Fruit fly (Drosophila melanogaster) whole organism, embryonic: ENCODE data around the gene Lerp.
A peak's percentile ranks its signal among the peaks of the same experiment; 100 is the strongest.

Experiments
- Ada2b ChIP-seq: fragments of 200-800 bp; sonication (Bioruptor generic); IDR thresholded peaks from 2 replicates; pipeline ENCODE4 v1.3.6; 2022; ENCODE audit warnings: missing biosample characterization, missing genetic modification characterization
- Asciz ChIP-seq: fragments of 200-800 bp; sonication (Bioruptor generic); optimal IDR thresholded peaks from 2 replicates; lab custom pipeline; 2017; ENCODE audit warnings: missing biosample characterization, mild to moderate bottlenecking, missing genetic modification characterization, missing genetic modification reagents
- CG10959 ChIP-seq: fragments of 200-800 bp; sonication (Bioruptor generic); IDR thresholded peaks from 2 replicates; pipeline ENCODE4 v1.3.6; 2022; ENCODE audit warnings: missing biosample characterization, missing genetic modification characterization
- CG11398 ChIP-seq: fragments of 200-800 bp; sonication (Bioruptor generic); optimal IDR thresholded peaks from 2 replicates; lab custom pipeline; 2016; ENCODE audit warnings: missing biosample characterization, missing genetic modification characterization
- CG11723 ChIP-seq: fragments of 200-800 bp; sonication (Bioruptor generic); optimal IDR thresholded peaks from 2 replicates; lab custom pipeline; 2017; ENCODE audit warnings: missing biosample characterization, mild to moderate bottlenecking, missing genetic modification characterization
- CG12391 ChIP-seq: fragments of 200-800 bp; sonication (Bioruptor generic); optimal IDR thresholded peaks from 3 replicates; lab custom pipeline; 2018; ENCODE audit warnings: missing biosample characterization, mild to moderate bottlenecking, missing genetic modification characterization, moderate library complexity
- CG14014 ChIP-seq: fragments of 200-800 bp; sonication (Bioruptor generic); IDR thresholded peaks from 2 replicates; pipeline ENCODE4 v1.3.6; 2022; ENCODE audit warnings: missing biosample characterization, missing genetic modification characterization
- CG15514 ChIP-seq: fragments of 200-800 bp; sonication (Bioruptor generic); optimal IDR thresholded peaks from 3 replicates; lab custom pipeline; 2017; ENCODE audit warnings: missing biosample characterization, missing genetic modification characterization, mild to moderate bottlenecking, moderate library complexity, missing genetic modification reagents
- CG15601 ChIP-seq: fragments of 200-800 bp; sonication (Bioruptor generic); optimal IDR thresholded peaks from 3 replicates; lab custom pipeline; 2019; ENCODE audit warnings: missing biosample characterization, mild to moderate bottlenecking, missing genetic modification characterization, moderate library complexity
- CG15696 ChIP-seq: fragments of 200-800 bp; sonication (Bioruptor generic); optimal IDR thresholded peaks from 2 replicates; lab custom pipeline; 2019; ENCODE audit warnings: missing biosample characterization, mild to moderate bottlenecking, missing genetic modification characterization, moderate library complexity
- CG16813 ChIP-seq: fragments of 200-800 bp; sonication (Bioruptor generic); IDR thresholded peaks from 3 replicates; pipeline ENCODE4 v1.3.6; 2022; ENCODE audit warnings: missing biosample characterization, missing genetic modification characterization; ENCODE audit not compliant: partially characterized antibody
- CG17568 ChIP-seq: fragments of 200-800 bp; sonication (Bioruptor generic); optimal IDR thresholded peaks from 2 replicates; lab custom pipeline; 2018; ENCODE audit warnings: missing biosample characterization, mild to moderate bottlenecking, missing genetic modification characterization, moderate library complexity
- CG18599 ChIP-seq: fragments of 200-800 bp; sonication (Bioruptor generic); optimal IDR thresholded peaks from 3 replicates; lab custom pipeline; 2017; ENCODE audit warnings: missing biosample characterization, missing genetic modification characterization, mild to moderate bottlenecking, moderate library complexity, missing genetic modification reagents
- CG2129 ChIP-seq: fragments of 200-800 bp; sonication (Bioruptor generic); IDR thresholded peaks from 2 replicates; pipeline ENCODE4 v1.3.6; 2022; ENCODE audit warnings: missing biosample characterization, missing genetic modification characterization; ENCODE audit not compliant: partially characterized antibody
- CG4424 ChIP-seq: fragments of 200-800 bp; sonication (Bioruptor generic); optimal IDR thresholded peaks from 3 replicates; lab custom pipeline; 2016; ENCODE audit warnings: missing biosample characterization, missing genetic modification characterization
- CG6689 ChIP-seq: fragments of 200-800 bp; sonication (Bioruptor generic); IDR thresholded peaks from 2 replicates; pipeline ENCODE4 v1.3.6; 2022; ENCODE audit warnings: missing biosample characterization, missing genetic modification characterization
- CG7271 ChIP-seq: fragments of 200-800 bp; sonication (Bioruptor generic); optimal IDR thresholded peaks from 2 replicates; lab custom pipeline; 2018; ENCODE audit warnings: missing biosample characterization, mild to moderate bottlenecking, missing genetic modification characterization, moderate library complexity
- CG7357 ChIP-seq: fragments of 200-800 bp; sonication (Bioruptor generic); IDR thresholded peaks from 3 replicates; pipeline ENCODE4 v1.3.6; 2022; ENCODE audit warnings: missing biosample characterization, missing genetic modification characterization
- Dad ChIP-seq: fragments of 200-800 bp; sonication (Bioruptor generic); optimal IDR thresholded peaks from 3 replicates; lab custom pipeline; 2016; ENCODE audit warnings: missing biosample characterization, missing genetic modification characterization
- H2.0 ChIP-seq: fragments of 200-800 bp; sonication (Bioruptor generic); IDR thresholded peaks from 2 replicates; pipeline ENCODE4 v1.3.6; 2022; ENCODE audit warnings: missing biosample characterization, missing genetic modification characterization
- HLH54F ChIP-seq: fragments of 200-800 bp; sonication (Bioruptor generic); optimal IDR thresholded peaks from 3 replicates; lab custom pipeline; 2016; ENCODE audit warnings: missing biosample characterization, missing genetic modification characterization
- Hr39 ChIP-seq: fragments of >200 bp; optimal IDR thresholded peaks from 2 replicates; lab custom pipeline; 2017
- Hr78 ChIP-seq, 2 experiments: fragments of 200-800 bp in 1 of 2; fragments of >200 bp in 1 of 2; sonication (Bioruptor generic) in 1 of 2; optimal IDR thresholded peaks; 2 replicates each; lab custom pipeline; 2017 to 2019; ENCODE audit warnings: missing biosample characterization in 2 of 2, missing genetic modification characterization in 2 of 2, mild to moderate bottlenecking in 1 of 2, moderate library complexity in 1 of 2
- MBD-R2 ChIP-seq: fragments of 200-800 bp; sonication (Bioruptor generic); IDR thresholded peaks from 2 replicates; pipeline ENCODE4 v1.3.6; 2022; ENCODE audit warnings: missing biosample characterization, missing genetic modification characterization
- NFAT ChIP-seq: fragments of 200-800 bp; sonication (Bioruptor generic); IDR thresholded peaks from 2 replicates; pipeline ENCODE4 v1.3.6; 2022; ENCODE audit warnings: missing biosample characterization, missing genetic modification characterization
- Six4 ChIP-seq: fragments of 200-800 bp; sonication (Bioruptor generic); optimal IDR thresholded peaks from 2 replicates; lab custom pipeline; 2016; ENCODE audit warnings: missing biosample characterization, missing genetic modification characterization
- Sox100B ChIP-seq: fragments of 200-800 bp; sonication (Bioruptor generic); optimal IDR thresholded peaks from 3 replicates; lab custom pipeline; 2018; ENCODE audit warnings: missing biosample characterization, mild to moderate bottlenecking, missing genetic modification characterization
- Sox102F ChIP-seq: fragments of 200-800 bp; sonication (Bioruptor generic); optimal IDR thresholded peaks from 2 replicates; lab custom pipeline; 2018; ENCODE audit warnings: missing biosample characterization, mild to moderate bottlenecking, missing genetic modification characterization, moderate library complexity
- Spps ChIP-seq: fragments of 200-800 bp; sonication (Bioruptor generic); optimal IDR thresholded peaks from 2 replicates; lab custom pipeline; 2018; ENCODE audit warnings: missing biosample characterization, mild to moderate bottlenecking, missing genetic modification characterization
- ap ChIP-seq: fragments of 200-800 bp; sonication (Bioruptor generic); IDR thresholded peaks from 2 replicates; pipeline ENCODE4 v1.3.6; 2022; ENCODE audit warnings: missing biosample characterization, missing genetic modification characterization
- az2 ChIP-seq: fragments of 200-800 bp; sonication (Bioruptor generic); optimal IDR thresholded peaks from 3 replicates; lab custom pipeline; 2016; ENCODE audit warnings: missing biosample characterization, missing genetic modification characterization
- bcd ChIP-seq: fragments of 200-800 bp; sonication (Bioruptor generic); optimal IDR thresholded peaks from 2 replicates; lab custom pipeline; 2017; ENCODE audit warnings: missing biosample characterization, mild to moderate bottlenecking, missing genetic modification characterization
- chif ChIP-seq, 2 experiments: fragments of 200-800 bp; sonication (Bioruptor generic); optimal IDR thresholded peaks; 3 replicates each; lab custom pipeline; 2016; ENCODE audit warnings: missing biosample characterization in 2 of 2, missing genetic modification characterization in 2 of 2
- corto ChIP-seq: fragments of 200-800 bp; sonication (Bioruptor generic); optimal IDR thresholded peaks from 2 replicates; lab custom pipeline; 2016; ENCODE audit warnings: missing biosample characterization, mild to moderate bottlenecking, missing genetic modification characterization, moderate library complexity
- da ChIP-seq: fragments of 200-800 bp; sonication (Bioruptor generic); optimal IDR thresholded peaks from 2 replicates; lab custom pipeline; 2016; ENCODE audit warnings: missing biosample characterization, missing genetic modification characterization
- fu2 ChIP-seq: fragments of 200-800 bp; sonication (Bioruptor generic); optimal IDR thresholded peaks from 2 replicates; lab custom pipeline; 2016; ENCODE audit warnings: missing biosample characterization, missing genetic modification characterization
- gce ChIP-seq: fragments of 200-800 bp; sonication (Bioruptor generic); IDR thresholded peaks from 3 replicates; pipeline ENCODE4 v1.3.6; 2022; ENCODE audit warnings: missing biosample characterization, missing genetic modification characterization
- gcm ChIP-seq: fragments of 200-800 bp; sonication (Bioruptor generic); optimal IDR thresholded peaks from 2 replicates; lab custom pipeline; 2019; ENCODE audit warnings: missing biosample characterization, mild to moderate bottlenecking, missing genetic modification characterization, moderate library complexity
- gem ChIP-seq: fragments of 200-800 bp; sonication (Bioruptor generic); optimal IDR thresholded peaks from 2 replicates; lab custom pipeline; 2019; ENCODE audit warnings: missing biosample characterization, mild to moderate bottlenecking, missing genetic modification characterization, moderate library complexity
- gt ChIP-seq: fragments of 200-800 bp; sonication (Bioruptor generic); IDR thresholded peaks from 2 replicates; pipeline ENCODE4 v1.3.6; 2022; ENCODE audit warnings: missing biosample characterization, missing genetic modification characterization
- jing ChIP-seq: fragments of 200-800 bp; sonication (Bioruptor generic); optimal IDR thresholded peaks from 2 replicates; lab custom pipeline; 2018; ENCODE audit warnings: missing biosample characterization, mild to moderate bottlenecking, missing genetic modification characterization
- peb ChIP-seq: fragments of 200-800 bp; sonication (Bioruptor generic); IDR thresholded peaks from 2 replicates; pipeline ENCODE4 v1.3.6; 2022; ENCODE audit warnings: missing biosample characterization, missing genetic modification characterization
- phol ChIP-seq: fragments of 200-800 bp; sonication (Bioruptor generic); optimal IDR thresholded peaks from 3 replicates; lab custom pipeline; 2018; ENCODE audit warnings: missing biosample characterization, mild to moderate bottlenecking, missing genetic modification characterization, moderate library complexity
- psq ChIP-seq: fragments of 200-800 bp; sonication (Bioruptor generic); optimal IDR thresholded peaks from 2 replicates; lab custom pipeline; 2017; ENCODE audit warnings: missing biosample characterization, missing genetic modification characterization
- rib ChIP-seq: fragments of 200-800 bp; sonication (Bioruptor generic); IDR thresholded peaks from 2 replicates; pipeline ENCODE4 v1.3.6; 2022; ENCODE audit warnings: missing biosample characterization, missing genetic modification characterization
- ro ChIP-seq: fragments of 200-800 bp; sonication (Bioruptor generic); IDR thresholded peaks from 2 replicates; pipeline ENCODE4 v1.3.6; 2022; ENCODE audit warnings: missing biosample characterization, missing genetic modification characterization
- row ChIP-seq: fragments of 200-800 bp; sonication (Bioruptor generic); IDR thresholded peaks from 3 replicates; pipeline ENCODE4 v1.3.6; 2022; ENCODE audit warnings: missing biosample characterization, missing genetic modification characterization
- salm ChIP-seq: fragments of 200-800 bp; sonication (Bioruptor generic); optimal IDR thresholded peaks from 2 replicates; lab custom pipeline; 2018; ENCODE audit warnings: missing biosample characterization, mild to moderate bottlenecking, missing genetic modification characterization
- schlank ChIP-seq: fragments of 200-800 bp; sonication (Bioruptor generic); optimal IDR thresholded peaks from 2 replicates; lab custom pipeline; 2018; ENCODE audit warnings: missing biosample characterization, mild to moderate bottlenecking, missing genetic modification characterization
- sob ChIP-seq: fragments of 200-800 bp; sonication (Bioruptor generic); IDR thresholded peaks from 2 replicates; pipeline ENCODE4 v1.3.6; 2022; ENCODE audit warnings: missing biosample characterization, missing genetic modification characterization
- stwl ChIP-seq: fragments of 200-800 bp; sonication (Bioruptor generic); optimal IDR thresholded peaks from 3 replicates; lab custom pipeline; 2018; ENCODE audit warnings: missing biosample characterization, mild to moderate bottlenecking, missing genetic modification characterization, moderate library complexity

Gene Lerp

dm6 chr3R:26859228-26859627 lies 3.7 kb downstream of the Lerp start (continued):
- TF ChIP-seq gem (tag; lab: Kevin White, UChicago), result peak; percentile 54
- TF ChIP-seq CG10959 (GFP tag; lab: Robert Waterston, UW), result peak; percentile 36; the same call in 1 of the 2 replicates
- TF ChIP-seq rib, result no peak
- no peak for TF ChIP-seq CG11398 (GFP tag; lab: Kevin White, UChicago)
- TF ChIP-seq bcd, result peak; percentile 33
- TF ChIP-seq row (GFP tag; lab: Robert Waterston, UW), result peak; percentile 53
- peak; percentile 75; the same call in 1 of the 3 replicates for TF ChIP-seq gce
- no peak for TF ChIP-seq Spps (tag; lab: Kevin White, UChicago)
- TF ChIP-seq phol, result peak; percentile 38
- no peak for TF ChIP-seq CG11723 (GFP tag; lab: Kevin White, UChicago)
- 0 out of 2 replicates have a peak, but pooled peaks have one; percentile 31 for TF ChIP-seq MBD-R2 (GFP tag; lab: Robert Waterston, UW)
- TF ChIP-seq fu2, result no peak
- no peak for TF ChIP-seq H2.0
- peak; percentile 44 for TF ChIP-seq CG15514 (GFP tag; lab: Kevin White, UChicago)
- TF ChIP-seq gcm (GFP tag; lab: Kevin White, UChicago), result no peak
- TF ChIP-seq CG16813 (GFP tag; lab: Robert Waterston, UW), result no peak
- no peak for TF ChIP-seq NFAT (GFP tag; lab: Robert Waterston, UW)
- TF ChIP-seq Ada2b (GFP tag; lab: Robert Waterston, UW), result peak; percentile 47; the same call in 1 of the 2 replicates
- no peak for TF ChIP-seq CG2129
- TF ChIP-seq ap (GFP tag; lab: Robert Waterston, UW), result 0 out of 2 replicates have a peak, but pooled peaks have one; percentile 10
- no peak for TF ChIP-seq psq (GFP tag; lab: Kevin White, UChicago)
- peak; percentile 30 for TF ChIP-seq CG4424 (GFP tag; lab: Kevin White, UChicago)
- peak; percentile 8 for TF ChIP-seq az2 (GFP tag; lab: Kevin White, UChicago)
- TF ChIP-seq da (GFP tag; lab: Kevin White, UChicago), result no peak
- peak in 1 of 2 experiments; percentile 14 for TF ChIP-seq chif (GFP tag; optimal IDR thresholded peaks at IDR 0.05; lab: Kevin White, UChicago)
- no peak for TF ChIP-seq salm
- TF ChIP-seq HLH54F (GFP tag; lab: Kevin White, UChicago), result no peak
- TF ChIP-seq CG6689 (GFP tag; lab: Robert Waterston, UW), result peak; percentile 52; the same call in 1 of the 2 replicates
- no peak for TF ChIP-seq corto (GFP tag; lab: Kevin White, UChicago)
- TF ChIP-seq CG15601 (tag; lab: Kevin White, UChicago), result no peak
- TF ChIP-seq CG7271 (tag; lab: Kevin White, UChicago), result no peak
- no peak for TF ChIP-seq gt (GFP tag; lab: Robert Waterston, UW)
- TF ChIP-seq sob (GFP tag; lab: Robert Waterston, UW), result no peak
- TF ChIP-seq jing (GFP tag; lab: Kevin White, UChicago), result no peak
- 0 out of 2 replicates have a peak, but pooled peaks have one; percentile 45 for TF ChIP-seq CG14014 (GFP tag; lab: Robert Waterston, UW)
- TF ChIP-seq Hr78 (GFP tag; optimal IDR thresholded peaks at IDR 0.05; lab: Kevin White, UChicago), result no peak
- peak; percentile 17 for TF ChIP-seq Asciz (GFP tag; lab: Kevin White, UChicago)
- TF ChIP-seq CG18599, result peak; percentile 79
- TF ChIP-seq peb (GFP tag; lab: Robert Waterston, UW), result peak; percentile 28; the same call in 1 of the 2 replicates
- TF ChIP-seq ro, result peak; percentile 59; the same call in 1 of the 2 replicates
- TF ChIP-seq schlank (tag; lab: Kevin White, UChicago), result no peak
- TF ChIP-seq stwl (tag; lab: Kevin White, UChicago), result no peak
- peak; percentile 34 for TF ChIP-seq CG12391 (tag; lab: Kevin White, UChicago)
- no peak for TF ChIP-seq Six4 (GFP tag; lab: Kevin White, UChicago)
- peak; percentile 76 for TF ChIP-seq Dad (GFP tag; lab: Kevin White, UChicago)
- TF ChIP-seq Hr39 (lab: Kevin White, UChicago), result no peak
- no peak for TF ChIP-seq CG7357 (GFP tag; lab: Robert Waterston, UW)
- TF ChIP-seq Sox100B (GFP tag; lab: Kevin White, UChicago), result no peak
- no peak for TF ChIP-seq CG17568 (GFP tag; lab: Kevin White, UChicago)
- TF ChIP-seq CG15696 (tag; lab: Kevin White, UChicago), result peak; percentile 54
- TF ChIP-seq Sox102F, result peak; percentile 45
